In genomic region chrX:12005499-12005959, ce11 we compare ENCODE assay signal across 2 worm cellular contexts.
TF ChIP-seq lines count a peak whose summit lies in the region.

Gene sma-5, minus strand, starts transcription at chrX:12005549.

TF ChIP-seq in whole organism, L4 larva, 104 proteins besides CTCF, POLR2A, EP300 and RAD21:
- TF ChIP-seq aha-1 (tag; lab: Kevin White, UChicago), result peak; percentile 51
- TF ChIP-seq unc-62 (GFP tag; optimal IDR thresholded peaks at IDR 0.05 in 1 of 2; lab: Kevin White, UChicago), result peak in 1 of 2 experiments; percentile 65
- TF ChIP-seq unc-62 (tag; optimal IDR thresholded peaks at IDR 0.05; lab: Kevin White, UChicago), result no peak
- no peak for TF ChIP-seq lin-13 (GFP tag; optimal IDR thresholded peaks at IDR 0.05; lab: Kevin White, UChicago)

TF ChIP-seq in whole organism, late embryonic, 69 proteins besides CTCF, POLR2A, EP300 and RAD21:
- peak; percentile 39 for TF ChIP-seq pax-1 (tag; optimal IDR thresholded peaks at IDR 0.05; lab: Kevin White, UChicago)
- TF ChIP-seq hlh-15 (tag; optimal IDR thresholded peaks at IDR 0.05; lab: Kevin White, UChicago), result no peak
